Worm (Caenorhabditis elegans) whole organism, L4 larva: ENCODE measurements around the gene ZC190.4.

Experiments used
- ceh-82 ChIP-seq: sonication (generic microtip); optimal IDR thresholded peaks from 2 replicates; lab custom pipeline; 2017; ENCODE audit warnings: missing biosample characterization, missing genetic modification characterization
- nhr-10 ChIP-seq: fragments of 150-350 bp; optimal IDR thresholded peaks from 2 replicates; lab custom pipeline; 2014; ENCODE audit warnings: missing biosample characterization, missing genetic modification characterization
- nhr-77 ChIP-seq: fragments of 150-350 bp; optimal IDR thresholded peaks from 2 replicates; lab custom pipeline; 2014; ENCODE audit warnings: missing biosample characterization, missing genetic modification characterization
- zip-11 ChIP-seq: fragments of 200-800 bp; sonication (Bioruptor generic); IDR thresholded peaks from 2 replicates; pipeline ENCODE4 v1.3.6; 2022; ENCODE audit warnings: missing genetic modification characterization, missing compliant biosample characterization

DNA sequence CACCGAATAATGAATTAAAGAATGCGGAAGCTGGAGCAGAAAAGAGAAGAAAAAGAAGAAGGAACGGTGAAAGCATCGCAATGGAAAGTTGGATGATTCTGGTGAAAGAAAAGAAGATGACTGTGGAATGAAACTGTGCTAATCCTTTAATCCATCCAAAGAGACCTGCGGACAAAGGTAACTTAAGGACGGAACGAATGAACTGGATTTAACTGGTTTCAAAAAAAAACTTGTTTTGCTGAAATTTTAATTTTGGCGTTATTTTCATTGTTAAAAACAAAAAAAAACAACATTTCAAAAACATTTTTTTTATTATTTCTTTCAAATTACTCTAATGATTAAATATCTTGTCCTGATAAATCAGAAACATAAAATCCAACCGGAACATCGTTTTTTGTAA is 29.0 kb upstream of the ZC190.4 start, which contains the start of gene grl-12:
- TF ChIP-seq zip-11 (GFP tag; lab: Robert Waterston, UW) (no peak), nhr-77 (tag; lab: Kevin White, UChicago) (no peak), nhr-10 (no peak), ceh-82 (tag; lab: Kevin White, UChicago) (no peak)
